Worm (Caenorhabditis elegans): Measurements from ENCODE around the gene R13A5.10.

R13A5.10 gene

DNA sequence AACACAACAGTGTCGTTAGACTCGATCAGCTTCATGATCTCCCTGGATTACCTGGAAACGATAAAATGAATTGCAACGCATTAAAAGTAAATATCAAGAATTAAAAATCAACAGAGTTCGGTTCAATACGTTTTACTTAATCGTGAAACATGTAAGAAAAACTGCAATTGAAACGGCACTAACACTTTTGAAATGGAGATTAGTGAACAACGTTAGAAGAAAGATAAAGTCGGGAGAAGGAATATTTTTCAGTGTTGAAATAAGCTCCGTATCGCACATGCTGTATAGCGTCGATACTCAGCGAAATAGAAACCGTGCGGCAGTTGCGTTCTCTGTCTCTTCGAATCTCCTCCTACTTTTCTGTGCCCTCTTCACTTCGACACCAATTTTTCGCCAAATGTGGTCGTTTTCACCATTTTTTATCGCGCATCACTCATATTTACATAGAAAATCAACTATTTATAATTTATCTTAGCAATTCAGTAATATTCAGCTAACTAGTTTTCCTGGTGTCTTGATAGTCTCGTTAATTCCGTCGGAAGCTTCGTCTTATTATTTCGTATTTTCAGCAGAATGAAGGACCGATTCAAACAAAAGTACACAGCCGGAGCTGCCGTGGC lies 9.9 kb downstream of the R13A5.10 start, which contains the start of the genes rpl-9 and lpd-7 (continued):
- TF ChIP-seq lin-13 (GFP tag; optimal IDR thresholded peaks at IDR 0.05) (peak; percentile 84), sox-4 (tag; optimal IDR thresholded peaks at IDR 0.05) (no peak), mdl-1 (tag; optimal IDR thresholded peaks at IDR 0.05) (peak in 1 of 2 experiments; percentile 81), nhr-71 (tag; optimal IDR thresholded peaks at IDR 0.05) (peak; percentile 86), ets-5 (GFP tag; IDR thresholded peaks at IDR 0.05) (no peak), lin-14 (GFP tag; optimal IDR thresholded peaks at IDR 0.05) (peak; percentile 76), snu-23 (GFP tag; optimal IDR thresholded peaks at IDR 0.05) (peak; percentile 88), lsy-2 (tag; optimal IDR thresholded peaks at IDR 0.05) (peak; percentile 83 to 95), xbp-1 (tag; optimal IDR thresholded peaks at IDR 0.05) (peak; percentile 80), swsn-7 (tag; optimal IDR thresholded peaks at IDR 0.05) (peak; percentile 75), rnt-1 (tag; optimal IDR thresholded peaks at IDR 0.05) (peak; percentile 83), nhr-47 (tag; optimal IDR thresholded peaks at IDR 0.05) (peak; percentile 82), ceh-8 (GFP tag; optimal IDR thresholded peaks at IDR 0.05) (no peak), nhr-20 (tag; optimal IDR thresholded peaks at IDR 0.05) (peak; percentile 79), pag-3 (tag; optimal IDR thresholded peaks at IDR 0.05; ENCODE audit: borderline replicate concordance, insufficient read depth) (no peak), isw-1 (GFP tag; IDR thresholded peaks at IDR 0.05) (peak; percentile 66), grh-1 (GFP tag; IDR thresholded peaks at IDR 0.05) (peak; percentile 26; the same call in 1 of the 2 replicates), sptf-1 (tag; optimal IDR thresholded peaks at IDR 0.05) (no peak), fkh-10 (GFP tag; optimal IDR thresholded peaks at IDR 0.05) (peak; percentile 22), tbx-2 (tag; optimal IDR thresholded peaks at IDR 0.05) (peak; percentile 68), nhr-237 (tag; optimal IDR thresholded peaks at IDR 0.05) (peak; percentile 31), C34B4.2 (tag; optimal IDR thresholded peaks at IDR 0.05) (no peak), ceh-82 (tag; optimal IDR thresholded peaks at IDR 0.05) (peak; percentile 68 to 92 (median 78)), lir-3 (tag; optimal IDR thresholded peaks at IDR 0.05; ENCODE audit: poor library complexity) (peak; percentile 45), unc-30 (tag; optimal IDR thresholded peaks at IDR 0.05) (no peak), lin-39 (tag; optimal IDR thresholded peaks at IDR 0.05) (peak; percentile 4), mef-2 (tag; optimal IDR thresholded peaks at IDR 0.05) (no peak), lin-15B (tag; optimal IDR thresholded peaks at IDR 0.05) (peak; percentile 74), zag-1 (tag; optimal IDR thresholded peaks at IDR 0.05) (no peak), efl-1 (optimal IDR thresholded peaks at IDR 0.05) (peak; percentile 86 to 88), efl-1 (GFP tag; optimal IDR thresholded peaks at IDR 0.05 in 1 of 2) (peak; percentile 75 to 97), ztf-4 (tag; optimal IDR thresholded peaks at IDR 0.05) (peak; percentile 18), egl-13 (tag; optimal IDR thresholded peaks at IDR 0.05) (peak; percentile 39), fos-1 (tag; optimal IDR thresholded peaks at IDR 0.05) (peak; percentile 75), alr-1 (tag; optimal IDR thresholded peaks at IDR 0.05; ENCODE audit: borderline replicate concordance) (no peak), elt-3 (tag; optimal IDR thresholded peaks at IDR 0.05) (peak in 4 of 6 experiments; percentile 28 to 87 (median 73)), aha-1 (tag; optimal IDR thresholded peaks at IDR 0.05) (no peak), C16A3.4 (tag; optimal IDR thresholded peaks at IDR 0.05) (peak; percentile 97), pax-3 (tag; optimal IDR thresholded peaks at IDR 0.05) (peak; percentile 57), C04F5.9 (tag; optimal IDR thresholded peaks at IDR 0.05) (peak; percentile 18), aly-2 (tag; optimal IDR thresholded peaks at IDR 0.05) (peak; percentile 34), fkh-8 (tag; optimal IDR thresholded peaks at IDR 0.05) (peak; percentile 74), blmp-1 (tag; optimal IDR thresholded peaks at IDR 0.05) (peak; percentile 73), nhr-90 (tag; optimal IDR thresholded peaks at IDR 0.05; ENCODE audit: poor library complexity) (peak; percentile 76), snpc-4 (tag; optimal IDR thresholded peaks at IDR 0.05) (no peak), unc-130 (tag; optimal IDR thresholded peaks at IDR 0.05) (peak; percentile 80), lin-35 (GFP tag; optimal IDR thresholded peaks at IDR 0.05) (peak; percentile 88 to 92)

All from whole organism, L1 larva.